Fruit fly (Drosophila melanogaster): ENCODE results near the gene CG31650.

- TF ChIP-seq CG8478 (optimal IDR thresholded peaks at IDR 0.05) (no peak), CTCF (optimal IDR thresholded peaks at IDR 0.05) (no peak)
These were observed at the start of gene CG31650 for dm6 chr2L:5044361-5044891.

Data from S2 (cell line).